Worm (Caenorhabditis elegans): Measurements from ENCODE around the gene F37C4.4.
"Not testable (repeated sequence)": the region's sequence is repeated elsewhere in the genome, so short reads cannot be mapped to it uniquely, and the experiment has no call there.

Gene F37C4.4

DNA sequence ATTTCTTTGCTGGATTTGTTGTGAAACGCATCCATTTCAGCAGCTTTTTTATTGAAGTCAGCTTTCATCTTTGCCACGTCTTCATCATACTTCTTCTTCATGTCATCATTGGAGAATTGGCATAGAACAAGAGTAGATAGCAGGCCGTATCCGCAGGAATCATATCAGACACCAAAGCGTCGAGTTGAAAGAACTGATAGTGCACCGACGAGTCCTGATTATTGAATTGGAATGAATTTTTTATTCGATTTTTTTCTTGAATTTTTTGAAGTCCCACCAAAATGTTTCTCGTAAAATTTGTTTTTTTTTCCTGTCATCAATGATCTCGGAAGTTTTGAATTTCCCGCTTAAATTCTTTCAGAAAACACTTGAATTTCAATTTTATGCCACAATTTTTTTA, 39.3 kb downstream of the F37C4.4 start, which contains the start of gene F56D6.11:
TSS of gene F56D6.11 (minus strand) at position 101 of the 400 bp plus-strand sequence.
- no peak for TF ChIP-seq zfp-3 (GFP tag; conservative IDR thresholded peaks at IDR 0.05)
- TF ChIP-seq ces-1 (GFP tag; optimal IDR thresholded peaks at IDR 0.05), result no peak
- TF ChIP-seq nhr-10 (tag; optimal IDR thresholded peaks at IDR 0.05), result no peak
- TF ChIP-seq nhr-111 (GFP tag; optimal IDR thresholded peaks at IDR 0.05), result no peak
- TF ChIP-seq nhr-42 (GFP tag; IDR thresholded peaks at IDR 0.05), result no peak
- TF ChIP-seq hmg-1.1 (GFP tag; IDR thresholded peaks at IDR 0.05), result no peak
- no peak for TF ChIP-seq arid-1 (GFP tag; conservative IDR thresholded peaks at IDR 0.05)
- TF ChIP-seq mxl-3 (GFP tag; optimal IDR thresholded peaks at IDR 0.05), result no peak
- no peak for TF ChIP-seq mep-1 (tag; optimal IDR thresholded peaks at IDR 0.05)

DNA sequence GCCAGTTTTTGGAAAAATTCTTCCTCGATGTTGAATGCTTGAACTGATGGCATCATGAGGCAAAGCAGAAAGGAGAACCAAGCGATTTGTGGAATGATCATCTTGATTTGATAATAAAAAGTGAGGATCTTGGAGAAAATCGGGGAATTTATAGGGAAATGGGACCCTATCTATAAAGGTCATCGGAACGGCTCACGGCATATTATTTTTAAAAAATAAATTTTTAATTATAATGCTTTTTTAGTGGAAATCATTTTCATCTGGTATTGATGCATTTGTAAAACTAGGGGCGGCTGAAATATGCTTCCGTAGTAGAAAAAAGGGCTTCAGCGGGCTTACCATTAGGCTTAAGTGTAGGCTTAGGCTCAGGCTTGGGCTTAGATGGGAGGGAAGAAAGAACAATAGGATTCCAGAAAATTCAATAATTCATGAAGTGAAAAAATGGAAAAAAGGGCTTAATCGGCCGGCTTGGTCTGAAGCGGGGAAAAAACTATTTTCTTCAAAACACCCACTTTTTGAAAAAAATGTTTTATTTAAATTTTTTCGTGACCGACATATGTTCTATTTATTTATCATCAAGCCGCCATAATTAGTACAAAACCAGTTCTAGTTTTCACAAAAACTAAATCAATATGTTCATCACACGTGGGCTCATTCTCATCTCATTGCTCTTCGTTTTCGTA, 40.5 kb downstream of the F37C4.4 start, which contains the start of the genes F56D6.22 and F56D6.12:
TSS of gene F56D6.22 (minus strand) at position 101 of the 683 bp plus-strand sequence.
TSS of gene F56D6.12 (plus strand) at position 633 of the 683 bp plus-strand sequence.
- TF ChIP-seq mdt-29 (GFP tag; IDR thresholded peaks at IDR 0.05) (no peak), mxl-3 (GFP tag; optimal IDR thresholded peaks at IDR 0.05) (no peak), dmd-9 (GFP tag; IDR thresholded peaks at IDR 0.05) (no peak), Y75B8A.6 (GFP tag; IDR thresholded peaks at IDR 0.05) (no peak), nhr-25 (tag; optimal IDR thresholded peaks at IDR 0.05; ENCODE audit: borderline replicate concordance, insufficient read depth) (no peak), zip-2 (tag; optimal IDR thresholded peaks at IDR 0.05) (no peak), pha-4 (GFP tag; IDR thresholded peaks at IDR 0.05) (no peak), pha-4 (tag; optimal IDR thresholded peaks at IDR 0.05) (no peak), nhr-111 (GFP tag; optimal IDR thresholded peaks at IDR 0.05) (no peak), pqm-1 (tag; optimal IDR thresholded peaks at IDR 0.05) (no peak), lin-13 (GFP tag; optimal IDR thresholded peaks at IDR 0.05) (no peak), daf-8 (GFP tag; IDR thresholded peaks at IDR 0.05) (no peak)

- TF ChIP-seq hif-1 (tag; optimal IDR thresholded peaks at IDR 0.05), result no peak
- TF ChIP-seq hlh-30 (tag; optimal IDR thresholded peaks at IDR 0.05; ENCODE audit: insufficient read depth), result no peak
- no peak for TF ChIP-seq lin-39 (tag; optimal IDR thresholded peaks at IDR 0.05)
- TF ChIP-seq lin-15B (tag; optimal IDR thresholded peaks at IDR 0.05), result no peak
- TF ChIP-seq spr-1 (tag; optimal IDR thresholded peaks at IDR 0.05), result no peak
- no peak for TF ChIP-seq Y48G9A.11 (GFP tag; IDR thresholded peaks at IDR 0.05)
- TF ChIP-seq F10B5.3 (tag; optimal IDR thresholded peaks at IDR 0.05), result no peak
- TF ChIP-seq nhr-10 (tag; optimal IDR thresholded peaks at IDR 0.05), result no peak
- TF ChIP-seq dmd-8 (GFP tag; IDR thresholded peaks at IDR 0.05), result no peak
- TF ChIP-seq nhr-25 (tag; optimal IDR thresholded peaks at IDR 0.05; ENCODE audit: borderline replicate concordance, insufficient read depth), result no peak
- no peak for TF ChIP-seq lin-1 (GFP tag; IDR thresholded peaks at IDR 0.05)
- no peak for TF ChIP-seq lin-29 (GFP tag; IDR thresholded peaks at IDR 0.05)
- no peak for TF ChIP-seq pqm-1 (tag; optimal IDR thresholded peaks at IDR 0.05)
- TF ChIP-seq jun-1 (tag; optimal IDR thresholded peaks at IDR 0.05), result no peak
- no peak for TF ChIP-seq nhr-42 (GFP tag; IDR thresholded peaks at IDR 0.05)
Observed at ce11 chrIV:3909114-3909513, 42.0 kb downstream of the F37C4.4 start, which contains the start of gene F56D6.13. Gene F56D6.13, plus strand, starts transcription at chrIV:3909414.

- TF ChIP-seq ceh-32 (tag; optimal IDR thresholded peaks at IDR 0.05; ENCODE audit: poor library complexity); dmd-9 (GFP tag; IDR thresholded peaks at IDR 0.05); mxl-3 (GFP tag; optimal IDR thresholded peaks at IDR 0.05): not testable (repeated sequence)
Observed at ce11 chrIV:3911848-3912247, 44.7 kb downstream of the F37C4.4 start, which contains the start of gene F56D6.18. Gene F56D6.18, minus strand, starts transcription at chrIV:3911948.

ce11 chrIV:3912598-3912997, 45.5 kb downstream of the F37C4.4 start, which contains the start of gene F56D6.20:
Gene F56D6.20, plus strand, starts transcription at chrIV:3912898.
- no peak for TF ChIP-seq aha-1 (tag)
- TF ChIP-seq spr-3 (GFP tag; optimal IDR thresholded peaks at IDR 0.05), result no peak
- no peak for TF ChIP-seq ceh-44 (GFP tag; IDR thresholded peaks at IDR 0.05)
- TF ChIP-seq dpl-1 (GFP tag; optimal IDR thresholded peaks at IDR 0.05), result no peak
- TF ChIP-seq F44E2.7 (GFP tag; IDR thresholded peaks at IDR 0.05), result no peak
- no peak for TF ChIP-seq lsy-2 (tag; optimal IDR thresholded peaks at IDR 0.05)
- TF ChIP-seq fos-1 (tag; optimal IDR thresholded peaks at IDR 0.05), result no peak
- TF ChIP-seq F49E8.2 (tag; optimal IDR thresholded peaks at IDR 0.05; ENCODE audit: borderline replicate concordance), result no peak
- no peak for TF ChIP-seq zfp-3 (GFP tag; conservative IDR thresholded peaks at IDR 0.05)
- no peak for TF ChIP-seq lir-3 (tag; optimal IDR thresholded peaks at IDR 0.05)
- TF ChIP-seq pha-4 (GFP tag; IDR thresholded peaks at IDR 0.05), result no peak
- no peak for TF ChIP-seq pha-4 (tag; optimal IDR thresholded peaks at IDR 0.05)
- TF ChIP-seq nhr-28 (tag; optimal IDR thresholded peaks at IDR 0.05), result no peak
- no peak for TF ChIP-seq mdt-29 (GFP tag; IDR thresholded peaks at IDR 0.05)
- TF ChIP-seq mes-2 (tag; optimal IDR thresholded peaks at IDR 0.05; ENCODE audit: poor library complexity, severe bottlenecking), result no peak
- TF ChIP-seq F10B5.3 (tag; optimal IDR thresholded peaks at IDR 0.05), result no peak

Measured in whole organism, L4 larva.